Worm (Caenorhabditis elegans) whole organism, early embryonic: ENCODE measurements around the gene arrd-17.

Source experiments
- B0310.2 ChIP-seq: sonication (generic microtip); optimal IDR thresholded peaks from 2 replicates; lab custom pipeline; 2016; ENCODE audit warnings: mild to moderate bottlenecking, missing genetic modification characterization, missing compliant biosample characterization
- F13C5.2 ChIP-seq: sonication (generic microtip); optimal IDR thresholded peaks from 2 replicates; lab custom pipeline; 2017; ENCODE audit warnings: mild to moderate bottlenecking, missing genetic modification characterization, inconsistent platforms, missing compliant biosample characterization
- aly-1 ChIP-seq: sonication (generic microtip); optimal IDR thresholded peaks from 2 replicates; lab custom pipeline; 2016; ENCODE audit warnings: missing genetic modification characterization, missing compliant biosample characterization
- ama-1 ChIP-seq: fragments of 150-350 bp; optimal IDR thresholded peaks from 2 replicates; lab custom pipeline; 2014
- ceh-13 ChIP-seq: fragments of 200-800 bp; sonication (Bioruptor generic); optimal IDR thresholded peaks from 2 replicates; lab custom pipeline; 2018; ENCODE audit warnings: mild to moderate bottlenecking, missing genetic modification characterization, missing compliant biosample characterization
- ceh-36 ChIP-seq: sonication (generic microtip); optimal IDR thresholded peaks from 2 replicates; lab custom pipeline; 2016; ENCODE audit warnings: missing genetic modification characterization, inconsistent platforms, missing compliant biosample characterization
- ets-7 ChIP-seq: sonication (generic microtip); optimal IDR thresholded peaks from 2 replicates; lab custom pipeline; 2016; ENCODE audit warnings: missing genotype, missing genetic modification characterization, missing compliant biosample characterization
- flt-1 ChIP-seq: fragments of 200-800 bp; sonication (Bioruptor generic); IDR thresholded peaks from 2 replicates; pipeline ENCODE4 v1.3.6; 2022; ENCODE audit warnings: missing genetic modification characterization, missing compliant biosample characterization
- hmbx-1 ChIP-seq: sonication (generic microtip); optimal IDR thresholded peaks from 2 replicates; lab custom pipeline; 2016; ENCODE audit warnings: mild to moderate bottlenecking, missing genetic modification characterization, missing compliant biosample characterization
- hmg-4 ChIP-seq: fragments of 200-800 bp; sonication (Bioruptor generic); optimal IDR thresholded peaks from 2 replicates; lab custom pipeline; 2018; ENCODE audit warnings: mild to moderate bottlenecking, missing genetic modification characterization, missing compliant biosample characterization
- hnd-1 ChIP-seq: sonication (generic microtip); optimal IDR thresholded peaks from 2 replicates; lab custom pipeline; 2016; ENCODE audit warnings: missing genetic modification characterization, missing compliant biosample characterization
- pes-1 ChIP-seq: fragments of 200-800 bp; sonication (Bioruptor generic); IDR thresholded peaks from 2 replicates; pipeline ENCODE4 v1.3.6; 2022; ENCODE audit warnings: missing genetic modification reagents, missing genetic modification characterization, missing compliant biosample characterization
- scrt-1 ChIP-seq: fragments of 200-800 bp; sonication (Bioruptor generic); IDR thresholded peaks from 2 replicates; pipeline ENCODE4 v1.3.6; 2022; ENCODE audit warnings: missing genetic modification characterization, missing compliant biosample characterization
- sea-1 ChIP-seq: fragments of 200-800 bp; sonication (Bioruptor generic); conservative IDR thresholded peaks from 2 replicates; pipeline ENCODE4 v1.3.6; 2022; ENCODE audit warnings: missing genetic modification characterization, missing compliant biosample characterization
- tbx-11 ChIP-seq: fragments of 200-800 bp; sonication (Bioruptor generic); IDR thresholded peaks from 2 replicates; pipeline ENCODE4 v1.3.6; 2022; ENCODE audit warnings: missing genetic modification characterization, missing compliant biosample characterization
- tbx-37 ChIP-seq: fragments of 200-800 bp; sonication (Bioruptor generic); conservative IDR thresholded peaks from 2 replicates; pipeline ENCODE4 v1.3.6; 2022; ENCODE audit warnings: missing genetic modification reagents, missing genetic modification characterization, missing compliant biosample characterization
- tra-4 ChIP-seq: sonication (generic microtip); optimal IDR thresholded peaks from 2 replicates; lab custom pipeline; 2017; ENCODE audit warnings: missing genetic modification characterization, missing compliant biosample characterization

arrd-17 gene

DNA sequence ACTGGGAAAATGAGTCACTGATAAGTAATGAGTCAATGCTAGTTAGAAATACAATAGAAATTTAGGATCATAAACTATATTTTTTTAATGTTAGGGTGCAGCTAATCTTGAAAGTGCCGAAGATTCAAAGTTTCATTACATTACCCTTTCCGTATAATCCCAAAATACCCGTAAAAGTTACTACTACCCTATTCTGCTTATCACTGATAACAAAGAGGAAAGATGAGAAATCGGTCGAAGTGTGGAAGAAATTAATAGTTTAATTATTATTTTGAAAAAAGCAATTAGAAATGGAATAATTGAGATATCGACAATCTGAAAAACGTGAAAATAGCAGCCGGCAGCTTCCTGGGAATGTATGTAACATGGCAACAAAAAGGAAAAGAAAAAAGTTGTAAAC, 23.7 kb downstream of the arrd-17 start:
- TF ChIP-seq ets-7 (tag; lab: Kevin White, UChicago): no peak
- TF ChIP-seq pes-1 (GFP tag; lab: Robert Waterston, UW): no peak
- no peak for TF ChIP-seq ceh-13 (GFP tag; lab: Kevin White, UChicago)
- no peak for TF ChIP-seq hnd-1 (tag; lab: Kevin White, UChicago)
- no peak for TF ChIP-seq B0310.2 (tag; lab: Kevin White, UChicago)
- no peak for TF ChIP-seq F13C5.2
- no peak for TF ChIP-seq tbx-11
- TF ChIP-seq ceh-36 (tag; lab: Kevin White, UChicago): no peak
- TF ChIP-seq hmg-4 (GFP tag; lab: Kevin White, UChicago): no peak
- TF ChIP-seq aly-1: no peak
- TF ChIP-seq ama-1 (lab: Kevin White, UChicago): no peak
- TF ChIP-seq flt-1 (GFP tag; lab: Robert Waterston, UW): no peak
- no peak for TF ChIP-seq scrt-1 (GFP tag; lab: Robert Waterston, UW)

DNA sequence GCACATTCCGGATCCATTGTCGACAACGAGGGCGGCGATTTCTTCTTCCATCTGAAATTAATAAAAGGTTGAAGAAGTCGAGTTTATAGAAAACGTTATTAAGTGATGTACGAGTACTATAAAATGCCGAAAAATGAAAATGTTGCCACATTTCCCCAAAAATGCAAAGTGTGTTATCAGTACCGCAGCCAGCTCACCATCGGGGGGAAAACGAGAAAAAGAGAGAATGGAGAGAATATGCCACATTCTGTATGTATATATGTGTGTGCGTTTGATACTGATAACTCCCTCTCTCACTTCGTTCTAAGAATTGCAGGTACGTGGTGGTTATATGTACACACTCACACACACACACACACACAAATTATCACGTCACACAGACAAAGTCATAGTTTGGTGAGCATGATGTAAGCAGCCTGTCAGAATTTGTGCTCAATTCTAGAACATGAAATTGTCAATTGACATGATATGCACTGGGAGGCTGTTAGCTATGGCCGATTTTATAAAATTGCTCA, 24.5 kb downstream of the arrd-17 start, which contains the start of gene act-5:
Gene act-5, minus strand, starts transcription at position 51 of the 515 bp plus-strand sequence.
- TF ChIP-seq scrt-1 (GFP tag; lab: Robert Waterston, UW) (no peak), pes-1 (GFP tag; lab: Robert Waterston, UW) (no peak), ceh-36 (tag; lab: Kevin White, UChicago) (no peak), ets-7 (tag; lab: Kevin White, UChicago) (no peak)

DNA sequence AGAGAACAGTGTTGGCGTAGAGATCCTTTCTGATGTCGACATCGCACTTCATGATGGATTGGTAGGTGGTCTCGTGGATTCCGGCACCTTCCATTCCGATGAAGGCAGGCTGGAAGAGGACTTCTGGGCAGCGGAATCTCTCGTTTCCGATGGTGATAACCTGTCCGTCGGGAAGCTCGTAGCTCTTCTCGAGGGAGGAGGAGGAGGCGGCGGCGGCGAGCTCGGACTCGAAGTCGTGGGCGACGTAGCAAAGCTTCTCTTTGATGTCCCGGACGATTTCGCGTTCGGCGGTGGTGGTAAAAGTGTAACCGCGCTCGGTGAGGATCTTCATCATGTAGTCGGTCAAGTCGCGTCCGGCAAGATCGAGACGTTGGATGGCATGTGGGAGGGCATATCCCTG, 25.8 kb downstream of the arrd-17 start:
- TF ChIP-seq hmbx-1 (tag; lab: Kevin White, UChicago): no peak

ce11 chrIII:13600254-13600653, 30.4 kb downstream of the arrd-17 start:
- TF ChIP-seq pes-1 (GFP tag; lab: Robert Waterston, UW): no peak
- TF ChIP-seq tbx-11: no peak
- no peak for TF ChIP-seq B0310.2 (tag; lab: Kevin White, UChicago)
- TF ChIP-seq F13C5.2: no peak
- TF ChIP-seq ceh-36 (tag; lab: Kevin White, UChicago): no peak
- no peak for TF ChIP-seq hmg-4 (GFP tag; lab: Kevin White, UChicago)
- no peak for TF ChIP-seq tra-4 (tag; lab: Kevin White, UChicago)
- TF ChIP-seq flt-1 (GFP tag; lab: Robert Waterston, UW): no peak
- TF ChIP-seq hmbx-1 (tag; lab: Kevin White, UChicago): no peak
- TF ChIP-seq ets-7 (tag; lab: Kevin White, UChicago): no peak
- no peak for TF ChIP-seq scrt-1 (GFP tag; lab: Robert Waterston, UW)
- TF ChIP-seq aly-1: no peak
- TF ChIP-seq ama-1 (lab: Kevin White, UChicago): no peak
- no peak for TF ChIP-seq sea-1 (GFP tag; lab: Robert Waterston, UW)
- TF ChIP-seq hnd-1 (tag; lab: Kevin White, UChicago): no peak
- TF ChIP-seq ceh-13 (GFP tag; lab: Kevin White, UChicago): no peak
- no peak for TF ChIP-seq tbx-37

- peak; percentile 58 for TF ChIP-seq sea-1 (GFP tag; lab: Robert Waterston, UW)
- 0 out of 2 replicates have a peak, but pooled peaks have one; percentile 41 for TF ChIP-seq tbx-11
Observed at ce11 chrIII:13585136-13585535, 45.5 kb downstream of the arrd-17 start.

DNA sequence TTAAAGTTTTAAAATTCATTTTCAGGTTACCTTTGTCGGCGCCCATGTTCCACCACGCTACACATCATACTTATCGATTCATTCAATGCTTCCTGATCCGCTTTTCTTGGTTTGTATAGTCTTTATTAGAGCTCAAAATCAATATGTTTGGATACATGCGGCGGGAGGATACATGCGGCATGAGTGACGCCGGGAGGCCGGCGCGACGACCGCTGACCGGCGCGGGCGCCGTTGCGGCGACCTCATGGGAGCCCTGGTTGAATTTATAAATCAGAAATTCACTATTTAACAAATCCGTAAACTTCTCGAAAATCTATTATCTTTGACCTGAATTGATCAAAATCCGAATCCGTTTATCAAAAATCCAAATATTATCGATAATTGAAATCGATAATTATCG, 48.9 kb downstream of the arrd-17 start:
- TF ChIP-seq ceh-13 (GFP tag; lab: Kevin White, UChicago) (no peak), aly-1 (no peak), pes-1 (GFP tag; lab: Robert Waterston, UW) (no peak), tbx-11 (no peak), F13C5.2 (no peak), ets-7 (tag; lab: Kevin White, UChicago) (no peak), flt-1 (GFP tag; lab: Robert Waterston, UW) (no peak), scrt-1 (GFP tag; lab: Robert Waterston, UW) (no peak), hmbx-1 (tag; lab: Kevin White, UChicago) (no peak), tbx-37 (no peak), ceh-36 (tag; lab: Kevin White, UChicago) (no peak), sea-1 (GFP tag; lab: Robert Waterston, UW) (no peak), B0310.2 (tag; lab: Kevin White, UChicago) (no peak), hnd-1 (tag; lab: Kevin White, UChicago) (no peak), hmg-4 (GFP tag; lab: Kevin White, UChicago) (no peak), ama-1 (lab: Kevin White, UChicago) (no peak), tra-4 (tag; lab: Kevin White, UChicago) (no peak)

ce11 chrIII:13580538-13580937, 50.1 kb downstream of the arrd-17 start, which contains the start of gene T05D4.5:
Gene T05D4.5, plus strand, starts transcription at chrIII:13580838.
- TF ChIP-seq ceh-13 (GFP tag; lab: Kevin White, UChicago) (no peak), ama-1 (lab: Kevin White, UChicago) (no peak), aly-1 (no peak), tbx-37 (no peak), flt-1 (GFP tag; lab: Robert Waterston, UW) (no peak), ceh-36 (tag; lab: Kevin White, UChicago) (no peak), tbx-11 (no peak), ets-7 (tag; lab: Kevin White, UChicago) (no peak), tra-4 (tag; lab: Kevin White, UChicago) (no peak), hmbx-1 (tag; lab: Kevin White, UChicago) (no peak), sea-1 (GFP tag; lab: Robert Waterston, UW) (no peak), pes-1 (GFP tag; lab: Robert Waterston, UW) (no peak), B0310.2 (tag; lab: Kevin White, UChicago) (no peak), scrt-1 (GFP tag; lab: Robert Waterston, UW) (no peak), F13C5.2 (no peak)

DNA sequence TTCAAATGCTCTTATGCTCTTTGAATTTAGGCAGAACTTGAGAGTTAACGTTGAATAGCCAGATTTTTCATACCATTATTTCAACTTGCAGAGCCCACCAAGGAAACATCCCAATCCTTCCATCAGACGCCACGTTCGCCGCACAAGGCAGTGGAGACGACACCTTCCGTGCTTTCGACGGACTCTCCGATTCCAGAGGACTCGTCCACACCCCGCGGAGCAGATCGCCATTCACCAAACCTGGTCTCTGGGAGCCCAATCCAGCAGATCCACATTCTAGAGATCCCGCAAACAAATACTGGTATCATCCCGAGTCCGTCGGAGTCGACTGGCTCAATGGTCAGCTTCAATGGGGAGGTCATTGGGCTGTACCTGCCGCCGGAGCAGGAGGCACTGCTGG, 50.5 kb downstream of the arrd-17 start:
- TF ChIP-seq flt-1 (GFP tag; lab: Robert Waterston, UW): no peak
- TF ChIP-seq sea-1 (GFP tag; lab: Robert Waterston, UW): no peak
- no peak for TF ChIP-seq ets-7 (tag; lab: Kevin White, UChicago)
- TF ChIP-seq B0310.2 (tag; lab: Kevin White, UChicago): no peak
- no peak for TF ChIP-seq ceh-36 (tag; lab: Kevin White, UChicago)
- no peak for TF ChIP-seq hmbx-1 (tag; lab: Kevin White, UChicago)
- no peak for TF ChIP-seq ama-1 (lab: Kevin White, UChicago)
- TF ChIP-seq ceh-13 (GFP tag; lab: Kevin White, UChicago): no peak
- no peak for TF ChIP-seq tbx-37
- no peak for TF ChIP-seq tbx-11
- TF ChIP-seq scrt-1 (GFP tag; lab: Robert Waterston, UW): no peak
- no peak for TF ChIP-seq hmg-4 (GFP tag; lab: Kevin White, UChicago)
- TF ChIP-seq tra-4 (tag; lab: Kevin White, UChicago): no peak
- TF ChIP-seq F13C5.2: no peak
